Worm (Caenorhabditis elegans) whole organism, dauer: ENCODE data around the gene his-48.

Experiments
- unc-62 ChIP-seq: sonication (generic microtip); optimal IDR thresholded peaks from 2 replicates; lab custom pipeline; 2017; ENCODE audit warnings: missing biosample characterization, missing genetic modification reagents, missing genetic modification characterization

The his-48 gene

ce11 chrIV:11315688-11316087, 8.9 kb upstream of the his-48 start:
- TF ChIP-seq unc-62 (GFP tag; lab: Kevin White, UChicago), result no peak

- no peak for TF ChIP-seq unc-62 (GFP tag; lab: Kevin White, UChicago)
Observed at ce11 chrIV:11316106-11316505, 8.4 kb upstream of the his-48 start.

DNA sequence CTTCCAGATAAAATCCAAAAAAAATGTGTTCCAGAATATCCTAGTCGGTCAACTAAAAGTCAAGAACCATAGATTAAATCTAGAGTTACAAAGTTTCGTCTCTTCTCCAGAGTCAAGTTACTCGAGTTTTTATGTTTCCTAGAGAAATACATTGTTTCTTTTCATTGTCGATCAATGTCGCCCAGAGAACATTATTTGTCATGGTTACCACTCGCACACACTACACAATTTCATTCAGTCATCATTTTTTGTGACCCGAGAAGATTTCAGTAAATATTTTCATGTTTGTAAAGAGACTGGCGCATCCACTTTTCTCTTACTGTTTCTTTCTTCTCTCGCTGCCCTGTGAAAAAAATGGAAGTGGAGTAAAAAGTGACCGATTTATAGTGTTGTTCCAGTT, 7.9 kb upstream of the his-48 start:
- no peak for TF ChIP-seq unc-62 (GFP tag; lab: Kevin White, UChicago)

- TF ChIP-seq unc-62 (GFP tag; lab: Kevin White, UChicago), result no peak
Observed at ce11 chrIV:11317119-11317518, 7.4 kb upstream of the his-48 start, which contains the start of gene gspd-1. gspd-1 (plus strand) TSS chrIV:11317419.

DNA sequence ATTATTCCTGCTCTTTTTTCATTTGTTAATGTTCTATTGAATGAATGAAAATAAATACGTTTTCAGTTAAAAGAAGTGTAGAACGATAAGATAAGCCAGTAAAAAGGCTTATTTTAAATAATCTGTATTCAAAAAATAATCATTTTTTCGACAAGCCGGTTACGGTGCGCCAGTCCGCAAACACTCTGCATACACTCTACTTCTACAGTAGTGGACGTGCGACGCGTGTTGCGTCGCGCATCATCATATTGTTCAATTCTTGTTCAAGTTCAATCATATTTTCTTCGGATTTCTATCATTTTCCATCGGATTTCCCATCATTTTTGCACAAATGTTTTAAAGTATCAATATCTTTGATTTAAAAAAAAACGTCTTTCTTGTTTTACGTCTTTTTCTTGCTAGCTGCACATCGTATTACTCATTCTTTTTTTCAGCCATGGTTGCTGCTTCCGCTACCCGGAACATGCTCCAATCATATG, 4.6 kb upstream of the his-48 start, which contains the start of gene B0035.18:
B0035.18 (plus strand) TSS at position 429 of the 479 bp plus-strand sequence.
- no peak for TF ChIP-seq unc-62 (GFP tag; lab: Kevin White, UChicago)

- no peak for TF ChIP-seq unc-62 (GFP tag; lab: Kevin White, UChicago)
Observed at ce11 chrIV:11320500-11320899, 4.0 kb upstream of the his-48 start, which contains the start of gene edg-1. edg-1 (plus strand) TSS chrIV:11320800.

DNA sequence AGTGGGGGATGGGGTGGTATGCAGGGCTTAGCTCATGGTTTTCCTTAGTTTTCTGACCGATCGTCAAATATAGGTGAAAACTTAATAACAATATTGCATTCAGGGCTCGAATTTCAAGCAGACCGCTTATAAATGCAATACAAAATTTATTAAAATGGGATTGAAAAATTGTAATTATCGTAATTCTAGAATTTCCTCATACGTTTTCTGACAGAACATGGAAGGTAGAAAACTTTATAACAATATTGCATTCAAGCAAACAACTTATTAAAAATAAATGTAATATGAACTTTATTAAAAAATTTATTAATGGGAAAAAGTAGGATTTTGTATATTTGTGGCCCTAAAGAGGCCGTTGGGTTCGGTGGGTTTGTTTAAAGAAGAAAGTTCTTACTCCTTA, 879 bp upstream of the his-48 start:
- TF ChIP-seq unc-62 (GFP tag; lab: Kevin White, UChicago), result no peak

DNA sequence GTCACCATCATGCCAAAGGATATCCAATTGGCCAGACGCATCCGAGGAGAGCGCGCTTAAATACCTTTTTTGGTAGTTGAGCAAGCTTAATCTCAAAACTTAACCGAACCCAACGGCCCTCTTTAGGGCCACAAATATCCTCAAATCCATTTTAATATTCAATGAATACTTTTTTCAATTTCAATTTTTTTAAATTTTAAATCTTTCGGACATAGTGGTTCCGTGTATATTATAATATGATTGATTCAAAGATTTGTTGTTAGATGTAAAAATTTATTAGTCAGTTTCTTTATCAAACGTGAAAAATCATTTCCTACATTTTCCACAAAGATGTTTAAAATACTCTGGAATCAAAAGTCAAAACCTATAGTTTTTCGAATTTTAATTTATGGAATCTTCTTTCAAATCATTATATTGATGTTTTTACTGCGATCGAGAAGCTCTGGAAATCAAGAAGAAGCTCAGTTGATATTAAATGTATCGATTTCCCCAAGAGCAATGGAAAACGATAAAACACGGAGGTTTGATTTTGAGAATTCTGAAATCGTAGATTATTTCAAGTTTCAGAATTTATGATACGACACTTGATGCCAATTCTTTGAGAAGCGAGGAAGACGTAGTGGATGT, 2.5 kb downstream of the his-48 start, which contains the start of gene B0035.21:
B0035.21 (plus strand) TSS at position 322 of the 627 bp plus-strand sequence.
- no peak for TF ChIP-seq unc-62 (GFP tag; lab: Kevin White, UChicago)

DNA sequence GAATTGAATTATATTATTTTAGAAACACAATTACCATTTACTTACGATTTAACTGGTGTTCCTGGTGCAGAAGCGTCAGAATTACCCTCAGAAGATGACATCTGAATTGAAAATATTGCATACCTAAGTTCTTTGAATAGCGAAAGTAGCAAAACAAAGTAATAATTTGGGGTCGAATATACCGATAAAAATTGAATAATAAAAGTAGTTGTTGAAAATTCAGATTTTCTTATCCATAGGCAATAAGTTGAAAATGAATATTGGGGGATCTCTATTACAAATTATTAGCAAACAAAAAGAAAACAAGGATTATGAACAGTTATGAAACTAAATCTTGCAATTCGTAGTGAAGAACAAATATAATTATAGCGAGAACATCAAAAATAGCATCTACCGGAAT, 4.7 kb downstream of the his-48 start, which contains the start of gene leo-1:
leo-1 (minus strand) TSS at position 101 of the 400 bp plus-strand sequence.
- TF ChIP-seq unc-62 (GFP tag; lab: Kevin White, UChicago), result no peak

DNA sequence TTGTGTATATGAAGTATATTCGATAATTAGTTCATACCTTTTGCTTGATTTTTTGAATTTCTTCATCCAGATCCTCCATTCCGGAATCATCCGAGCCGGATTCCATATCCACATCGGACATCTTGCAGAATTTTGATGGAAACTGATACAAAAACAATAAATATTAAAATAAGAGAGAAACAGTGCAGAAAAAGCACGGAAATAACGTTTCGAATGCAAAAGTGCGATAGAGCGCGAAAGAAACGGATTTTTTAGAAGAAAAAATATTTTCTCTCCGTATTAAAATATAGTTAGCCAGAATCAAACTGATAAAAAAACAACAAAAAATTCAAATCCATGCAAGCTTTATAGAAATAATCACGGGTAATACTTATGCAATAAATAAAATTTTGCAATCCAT, 8.2 kb downstream of the his-48 start, which contains the start of gene sart-3:
sart-3 (minus strand) TSS at position 219 of the 400 bp plus-strand sequence.
- no peak for TF ChIP-seq unc-62 (GFP tag; lab: Kevin White, UChicago)

DNA sequence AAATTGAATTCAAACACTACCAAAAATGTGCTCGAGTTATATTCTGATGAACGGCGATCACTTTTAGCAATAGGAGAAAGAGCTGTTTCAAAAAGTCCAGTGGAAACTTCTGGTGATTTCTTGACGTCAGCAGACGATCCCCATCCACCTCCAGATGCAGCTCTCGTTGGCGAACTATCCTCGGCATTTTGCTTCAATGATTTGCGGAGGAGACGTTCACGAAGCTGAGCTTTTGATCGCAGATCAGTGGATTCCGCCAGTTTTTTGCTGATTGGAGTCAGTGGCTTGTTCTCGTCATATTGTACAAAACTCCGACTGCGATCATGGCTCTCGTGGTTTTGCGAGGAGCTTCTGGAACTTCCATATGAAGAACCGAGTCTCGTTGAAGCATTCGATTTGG, 11.6 kb downstream of the his-48 start:
- TF ChIP-seq unc-62 (GFP tag; lab: Kevin White, UChicago), result no peak

DNA sequence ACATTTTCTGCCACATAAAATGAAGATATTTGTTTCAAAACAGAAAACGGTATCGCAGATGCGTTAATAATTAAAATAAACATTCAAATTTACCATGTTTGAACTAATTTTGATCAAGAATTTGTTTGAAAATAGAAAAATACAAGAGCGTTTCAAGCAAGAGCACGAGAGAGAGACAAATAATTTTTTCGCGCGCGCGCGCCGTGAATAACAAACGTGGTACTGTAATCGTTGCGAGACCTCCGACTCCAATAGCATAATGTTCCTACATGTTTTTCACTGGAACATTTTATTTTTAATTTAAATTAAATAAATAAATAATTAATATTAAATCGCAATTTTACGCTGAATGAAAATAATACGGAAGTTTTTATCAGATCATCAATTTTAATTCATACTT, 12.5 kb downstream of the his-48 start, which contains the start of gene F54E12.2:
F54E12.2 (minus strand) TSS at position 164 of the 400 bp plus-strand sequence.
- no peak for TF ChIP-seq unc-62 (GFP tag; lab: Kevin White, UChicago)

- TF ChIP-seq unc-62 (GFP tag; lab: Kevin White, UChicago), result no peak
Observed at ce11 chrIV:11340735-11341443, 16.3 kb downstream of the his-48 start.

DNA sequence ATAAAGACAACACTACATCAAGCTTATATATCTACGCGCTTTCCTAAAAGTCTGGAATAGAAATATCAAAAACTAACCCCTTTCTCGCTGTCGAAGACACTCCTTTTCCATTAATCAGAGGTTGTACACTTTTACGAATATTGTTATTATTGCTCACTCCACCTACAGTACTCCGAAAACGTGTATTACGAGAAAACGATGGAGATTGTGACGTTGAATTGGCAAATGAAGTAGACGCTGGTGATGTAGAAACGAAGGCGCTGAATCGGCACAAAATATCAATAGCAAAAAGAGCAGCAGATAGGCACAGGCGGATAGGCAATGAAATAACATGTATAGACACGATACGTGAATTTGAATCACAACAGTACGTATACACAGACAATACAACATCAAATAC, 19.7 kb downstream of the his-48 start:
- TF ChIP-seq unc-62 (GFP tag; lab: Kevin White, UChicago), result no peak

- no peak for TF ChIP-seq unc-62 (GFP tag; lab: Kevin White, UChicago)
Observed at ce11 chrIV:11347275-11347674, 22.7 kb downstream of the his-48 start.

- TF ChIP-seq unc-62 (GFP tag; lab: Kevin White, UChicago), result no peak
Observed at ce11 chrIV:11348822-11349221, 24.3 kb downstream of the his-48 start.
